Worm (Caenorhabditis elegans): Measurements from ENCODE around the gene magi-1.

DNA sequence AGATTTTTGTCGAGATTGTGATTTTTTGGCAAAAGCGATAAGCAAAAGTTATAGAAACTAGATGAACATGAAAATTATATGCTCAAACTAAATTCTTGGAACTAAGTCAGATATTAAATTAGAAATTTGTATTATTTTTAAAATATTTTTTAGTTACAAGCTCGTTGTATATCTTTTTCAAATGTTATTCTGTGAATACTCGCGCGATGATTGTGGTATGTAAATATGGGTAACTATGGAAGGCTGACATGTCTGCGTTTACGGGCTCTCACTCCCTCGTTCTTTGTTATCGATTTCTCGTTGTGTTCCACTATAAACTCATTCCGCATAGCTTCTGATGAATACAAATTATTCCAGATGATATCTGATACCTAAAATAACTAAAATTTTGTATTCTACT is 20.7 kb upstream of the magi-1 start, which contains the start of gene ZK792.7:
- TF ChIP-seq pha-4 (tag; optimal IDR thresholded peaks at IDR 0.05) (peak; percentile 55), mep-1 (tag; optimal IDR thresholded peaks at IDR 0.05) (no peak)

Measured in whole organism, mixed stage, embryonic.